Worm (Caenorhabditis elegans): ENCODE measurements around the gene sdz-12.

DNA sequence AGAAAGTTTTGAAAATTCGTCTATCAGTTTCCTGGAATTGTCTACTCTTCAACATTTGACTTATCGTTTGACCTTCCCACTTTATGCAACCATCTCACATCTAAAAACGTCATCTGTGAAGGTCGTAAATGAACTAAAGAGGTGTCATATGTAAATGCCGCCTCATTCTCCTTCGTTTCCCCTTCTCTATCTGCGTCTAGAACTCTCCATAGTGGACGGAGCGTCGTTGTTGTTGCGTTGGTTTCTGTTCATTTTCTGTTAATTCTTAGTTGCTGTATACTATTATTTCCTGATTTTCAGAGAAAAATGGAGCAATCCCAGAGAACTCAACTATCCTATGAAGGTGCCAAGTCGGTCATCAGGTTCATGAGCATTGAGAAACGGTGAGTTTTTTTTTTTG, 14.7 kb downstream of the sdz-12 start, which contains the start of gene fbxc-52:
- TF ChIP-seq tag-97 (GFP tag; IDR thresholded peaks at IDR 0.05), result no peak
- TF ChIP-seq ztf-11 (tag; optimal IDR thresholded peaks at IDR 0.05), result no peak
- no peak for TF ChIP-seq saeg-2 (GFP tag; IDR thresholded peaks at IDR 0.05)
- no peak for TF ChIP-seq dve-1 (tag; optimal IDR thresholded peaks at IDR 0.05; ENCODE audit: insufficient read depth)
- no peak for TF ChIP-seq lin-39 (tag; optimal IDR thresholded peaks at IDR 0.05)
- TF ChIP-seq zag-1 (tag; optimal IDR thresholded peaks at IDR 0.05), result no peak

Data from whole organism, L4 larva.